Worm (Caenorhabditis elegans): ENCODE data around the gene K04B12.2.

Gene K04B12.2

DNA sequence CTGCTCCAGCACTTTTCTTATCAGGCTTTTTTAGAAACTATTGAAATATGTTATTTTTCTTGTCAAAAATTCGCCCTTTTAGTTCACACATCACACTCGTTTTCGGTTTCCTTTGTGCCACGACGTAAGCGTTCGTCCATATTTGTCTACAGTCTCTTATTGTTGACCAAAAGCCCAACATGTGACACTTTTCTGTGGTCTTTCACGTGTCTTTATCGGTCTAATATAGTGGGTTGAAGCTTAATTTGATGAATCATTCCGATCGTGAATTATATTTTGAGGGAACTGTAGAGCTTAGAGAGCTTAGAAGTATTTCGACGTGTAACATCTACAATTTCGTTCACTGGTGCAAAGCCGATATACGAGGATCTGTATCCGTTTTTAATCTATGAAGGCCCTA lies 33.5 kb downstream of the K04B12.2 start:
- TF ChIP-seq tbx-8 (GFP tag; optimal IDR thresholded peaks at IDR 0.05) (no peak), hlh-1 (tag; optimal IDR thresholded peaks at IDR 0.05) (peak; percentile 18), mep-1 (tag; optimal IDR thresholded peaks at IDR 0.05) (no peak), pha-4 (tag; optimal IDR thresholded peaks at IDR 0.05) (peak; percentile 31)

DNA sequence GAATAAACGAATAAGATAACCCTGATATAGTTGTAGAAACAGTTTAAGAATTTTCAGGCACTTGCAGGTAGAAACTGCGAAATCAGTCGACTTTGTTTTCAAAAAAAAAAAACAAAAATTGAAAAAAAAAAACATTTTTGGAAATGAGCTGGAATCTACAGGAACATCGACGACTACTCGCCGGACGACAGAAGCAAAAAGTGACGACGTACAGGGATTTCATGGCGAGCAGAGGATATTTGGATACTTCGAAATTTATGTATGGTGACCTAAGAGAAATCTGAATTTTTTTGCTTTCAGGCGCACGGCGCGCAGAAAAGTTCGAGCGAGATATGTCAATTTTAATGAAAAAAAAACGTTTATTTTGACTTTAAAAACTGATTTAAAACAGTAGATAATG lies 36.7 kb downstream of the K04B12.2 start:
- no peak for TF ChIP-seq nhr-76 (tag; optimal IDR thresholded peaks at IDR 0.05)
- no peak for TF ChIP-seq drap-1 (GFP tag; optimal IDR thresholded peaks at IDR 0.05)

ce11 chrII:14399595-14399994 lies 38.2 kb downstream of the K04B12.2 start:
- TF ChIP-seq lin-13 (tag; optimal IDR thresholded peaks at IDR 0.05) (peak; percentile 82), unc-62 (GFP tag; optimal IDR thresholded peaks at IDR 0.05) (no peak), nhr-76 (tag; optimal IDR thresholded peaks at IDR 0.05) (no peak), sptf-1 (tag; optimal IDR thresholded peaks at IDR 0.05) (peak; percentile 18), nhr-2 (tag; optimal IDR thresholded peaks at IDR 0.05) (peak; percentile 12), blmp-1 (tag; optimal IDR thresholded peaks at IDR 0.05) (no peak), pha-4 (tag; optimal IDR thresholded peaks at IDR 0.05) (peak; percentile 95), bed-3 (GFP tag; optimal IDR thresholded peaks at IDR 0.05) (no peak), lin-32 (GFP tag; optimal IDR thresholded peaks at IDR 0.05) (no peak), flh-1 (GFP tag; optimal IDR thresholded peaks at IDR 0.05) (no peak), drap-1 (GFP tag; optimal IDR thresholded peaks at IDR 0.05) (no peak), mep-1 (tag; optimal IDR thresholded peaks at IDR 0.05) (peak; percentile 82), elt-3 (tag; optimal IDR thresholded peaks at IDR 0.05) (no peak), M03D4.4 (tag; optimal IDR thresholded peaks at IDR 0.05) (peak; percentile 2), ceh-43 (GFP tag; optimal IDR thresholded peaks at IDR 0.05) (peak; percentile 25), nhr-237 (tag; optimal IDR thresholded peaks at IDR 0.05) (peak; percentile 85), unc-120 (tag; optimal IDR thresholded peaks at IDR 0.05; ENCODE audit: poor library complexity, severe bottlenecking) (peak; percentile 32), lsy-2 (tag; optimal IDR thresholded peaks at IDR 0.05) (peak; percentile 69), ham-2 (GFP tag; optimal IDR thresholded peaks at IDR 0.05) (peak; percentile 52), ceh-83 (GFP tag; optimal IDR thresholded peaks at IDR 0.05) (peak; percentile 26), sem-2 (GFP tag; optimal IDR thresholded peaks at IDR 0.05) (no peak), ceh-39 (tag; optimal IDR thresholded peaks at IDR 0.05) (peak; percentile 64), mab-5 (tag; optimal IDR thresholded peaks at IDR 0.05) (no peak), mls-2 (tag; optimal IDR thresholded peaks at IDR 0.05) (no peak), cnd-1 (tag; optimal IDR thresholded peaks at IDR 0.05) (no peak), snpc-4 (tag; optimal IDR thresholded peaks at IDR 0.05) (no peak), ztf-11 (tag; optimal IDR thresholded peaks at IDR 0.05) (no peak), nhr-28 (tag; optimal IDR thresholded peaks at IDR 0.05) (no peak), hlh-1 (tag; optimal IDR thresholded peaks at IDR 0.05) (peak; percentile 54), unc-39 (tag; optimal IDR thresholded peaks at IDR 0.05) (no peak), elt-1 (tag; optimal IDR thresholded peaks at IDR 0.05; ENCODE audit: borderline replicate concordance, insufficient read depth) (no peak), zip-8 (tag; optimal IDR thresholded peaks at IDR 0.05) (no peak), ces-1 (GFP tag; optimal IDR thresholded peaks at IDR 0.05) (peak; percentile 91), tbx-8 (GFP tag; optimal IDR thresholded peaks at IDR 0.05) (no peak), nhr-12 (tag; optimal IDR thresholded peaks at IDR 0.05) (no peak)

- TF ChIP-seq snpc-4 (tag; optimal IDR thresholded peaks at IDR 0.05) (no peak), unc-120 (tag; optimal IDR thresholded peaks at IDR 0.05; ENCODE audit: poor library complexity, severe bottlenecking) (no peak), nhr-2 (tag; optimal IDR thresholded peaks at IDR 0.05) (no peak), nhr-12 (tag; optimal IDR thresholded peaks at IDR 0.05) (no peak), blmp-1 (tag; optimal IDR thresholded peaks at IDR 0.05) (no peak)
These were observed 44.0 kb downstream of the K04B12.2 start for ce11 chrII:14393766-14394165.
